Fruit fly (Drosophila melanogaster) whole organism, wandering third instar larva: ENCODE results near the gene Cnep1r2.
A peak's percentile ranks its signal among the peaks of the same experiment; 100 is the strongest.

ENCODE experiments used
- CG32264 ChIP-seq: fragments of 200-800 bp; sonication (Bioruptor generic); optimal IDR thresholded peaks from 2 replicates; lab custom pipeline; 2016; ENCODE audit warnings: missing biosample characterization, missing genetic modification characterization
- CrebA ChIP-seq: fragments of 200-800 bp; sonication (Bioruptor generic); optimal IDR thresholded peaks from 2 replicates; lab custom pipeline; 2016; ENCODE audit warnings: missing biosample characterization, mild to moderate bottlenecking, missing genetic modification characterization, borderline replicate concordance
- Dfd ChIP-seq: fragments of >200 bp; optimal IDR thresholded peaks from 2 replicates; lab custom pipeline; 2017; ENCODE audit warnings: missing biosample characterization, missing genetic modification characterization
- Dif ChIP-seq: fragments of 200-275, 200-300 bp; sonication (Bioruptor generic); optimal IDR thresholded peaks from 2 replicates; lab custom pipeline; 2018; ENCODE audit warnings: missing biosample characterization, missing genetic modification characterization; ENCODE audit not compliant: partially characterized antibody
- GATAd ChIP-seq: sonication (Bioruptor generic); optimal IDR thresholded peaks from 2 replicates; lab custom pipeline; 2016; ENCODE audit warnings: missing biosample characterization, missing genetic modification characterization
- Hnf4 ChIP-seq: fragments of 200-800 bp; sonication (Bioruptor generic); optimal IDR thresholded peaks from 2 replicates; lab custom pipeline; 2016; ENCODE audit warnings: missing biosample characterization, mild to moderate bottlenecking, missing genetic modification characterization
- Hr83 ChIP-seq: fragments of 200-300 bp; sonication (Bioruptor generic); optimal IDR thresholded peaks from 2 replicates; lab custom pipeline; 2016; ENCODE audit warnings: missing biosample characterization, mild to moderate bottlenecking, missing genetic modification characterization, moderate library complexity; ENCODE audit not compliant: poor library complexity, severe bottlenecking
- Jra ChIP-seq: sonication (Bioruptor generic); optimal IDR thresholded peaks from 2 replicates; lab custom pipeline; 2016; ENCODE audit warnings: missing biosample characterization, missing genetic modification characterization
- Mio ChIP-seq: sonication (Bioruptor generic); optimal IDR thresholded peaks from 2 replicates; lab custom pipeline; 2016; ENCODE audit warnings: missing biosample characterization, missing genetic modification characterization
- Myc ChIP-seq: fragments of >200 bp; optimal IDR thresholded peaks from 2 replicates; lab custom pipeline; 2017
- N ChIP-seq: fragments of >200 bp; optimal IDR thresholded peaks from 2 replicates; lab custom pipeline; 2018; ENCODE audit warnings: missing biosample characterization, missing external identifiers, missing genetic modification characterization
- OdsH ChIP-seq: fragments of 200-800 bp; sonication (Bioruptor generic); optimal IDR thresholded peaks from 2 replicates; lab custom pipeline; 2016; ENCODE audit warnings: missing biosample characterization, mild to moderate bottlenecking, missing genetic modification characterization
- Rel ChIP-seq, 2 experiments: fragments of 200-800 bp; sonication (Bioruptor generic) in 1 of 2; optimal IDR thresholded peaks; 2 replicates in 1 of 2; 3 replicates in 1 of 2; lab custom pipeline; 2016 to 2019; ENCODE audit warnings: mild to moderate bottlenecking in 2 of 2, missing biosample characterization in 2 of 2, missing genetic modification characterization in 2 of 2, moderate library complexity in 1 of 2
- Sp1 ChIP-seq: fragments of 200-800 bp; sonication (Bioruptor generic); optimal IDR thresholded peaks from 3 replicates; lab custom pipeline; 2019; ENCODE audit warnings: missing biosample characterization, mild to moderate bottlenecking, missing genetic modification characterization, moderate library complexity
- Vsx2 ChIP-seq: fragments of 200-300, 225-300 bp; sonication (Bioruptor generic); optimal IDR thresholded peaks from 2 replicates; lab custom pipeline; 2018; ENCODE audit warnings: missing biosample characterization, missing genetic modification characterization; ENCODE audit not compliant: partially characterized antibody
- br ChIP-seq: fragments of 200-800 bp; sonication (Bioruptor generic); optimal IDR thresholded peaks from 2 replicates; lab custom pipeline; 2016; ENCODE audit warnings: missing biosample characterization, missing genetic modification characterization
- dl ChIP-seq, 2 experiments: fragments of 175-275, 200-275 bp in 1 of 2; fragments of 200-275 bp in 1 of 2; sonication (Bioruptor generic); optimal IDR thresholded peaks; lab custom pipeline; 2018; ENCODE audit warnings: mild to moderate bottlenecking in 2 of 2, missing biosample characterization in 2 of 2, missing genetic modification characterization in 2 of 2, moderate library complexity in 2 of 2; ENCODE audit not compliant: partially characterized antibody in 2 of 2, insufficient read depth in 1 of 2
- dsf ChIP-seq: sonication (Bioruptor generic); optimal IDR thresholded peaks from 2 replicates; lab custom pipeline; 2016; ENCODE audit warnings: missing biosample characterization, missing genetic modification characterization, borderline replicate concordance
- ey ChIP-seq: fragments of 200-800 bp; sonication (Bioruptor generic); optimal IDR thresholded peaks from 2 replicates; lab custom pipeline; 2016; ENCODE audit warnings: missing biosample characterization, missing genetic modification characterization
- foxo ChIP-seq, 2 experiments: fragments of 200-800 bp; sonication (Bioruptor generic); optimal IDR thresholded peaks; 2 replicates in 1 of 2; 3 replicates in 1 of 2; lab custom pipeline; 2016 to 2017; ENCODE audit warnings: missing biosample characterization in 2 of 2, missing genetic modification characterization in 2 of 2
- fru ChIP-seq: fragments of 200-800 bp; sonication (Bioruptor generic); optimal IDR thresholded peaks from 3 replicates; lab custom pipeline; 2016; ENCODE audit warnings: missing biosample characterization, mild to moderate bottlenecking, missing genetic modification characterization
- h ChIP-seq: fragments of 200-800 bp; sonication (Bioruptor generic); optimal IDR thresholded peaks from 3 replicates; lab custom pipeline; 2016; ENCODE audit warnings: missing biosample characterization, mild to moderate bottlenecking, missing genetic modification characterization
- jim ChIP-seq: fragments of 175-275, 200-325 bp; sonication (Bioruptor generic); optimal IDR thresholded peaks from 2 replicates; lab custom pipeline; 2016; ENCODE audit warnings: missing biosample characterization, mild to moderate bottlenecking, missing genetic modification characterization
- lola ChIP-seq: fragments of >200 bp; optimal IDR thresholded peaks from 2 replicates; lab custom pipeline; 2017; ENCODE audit warnings: missing biosample characterization, missing genetic modification characterization
- pan ChIP-seq: fragments of >200 bp; optimal IDR thresholded peaks from 2 replicates; lab custom pipeline; 2017
- rgr ChIP-seq: fragments of 200-800 bp; sonication (Bioruptor generic); optimal IDR thresholded peaks from 3 replicates; lab custom pipeline; 2016; ENCODE audit warnings: missing biosample characterization, mild to moderate bottlenecking, missing genetic modification characterization
- sage ChIP-seq: fragments of 200-800 bp; sonication (Bioruptor generic); optimal IDR thresholded peaks from 2 replicates; lab custom pipeline; 2016; ENCODE audit warnings: missing biosample characterization, mild to moderate bottlenecking, missing genetic modification characterization
- sv ChIP-seq: fragments of 200-800 bp; sonication (Bioruptor generic); optimal IDR thresholded peaks from 3 replicates; lab custom pipeline; 2016; ENCODE audit warnings: missing biosample characterization, missing genetic modification characterization
- tai ChIP-seq: sonication (Bioruptor generic); optimal IDR thresholded peaks from 2 replicates; lab custom pipeline; 2016; ENCODE audit warnings: missing biosample characterization, missing genetic modification characterization
- usp ChIP-seq: fragments of >200 bp; optimal IDR thresholded peaks from 2 replicates; lab custom pipeline; 2017; ENCODE audit warnings: missing biosample characterization, missing genetic modification characterization
- woc ChIP-seq: sonication (Bioruptor generic); optimal IDR thresholded peaks from 2 replicates; lab custom pipeline; 2016; ENCODE audit warnings: missing biosample characterization, mild to moderate bottlenecking, missing genetic modification characterization

Gene Cnep1r2

DNA sequence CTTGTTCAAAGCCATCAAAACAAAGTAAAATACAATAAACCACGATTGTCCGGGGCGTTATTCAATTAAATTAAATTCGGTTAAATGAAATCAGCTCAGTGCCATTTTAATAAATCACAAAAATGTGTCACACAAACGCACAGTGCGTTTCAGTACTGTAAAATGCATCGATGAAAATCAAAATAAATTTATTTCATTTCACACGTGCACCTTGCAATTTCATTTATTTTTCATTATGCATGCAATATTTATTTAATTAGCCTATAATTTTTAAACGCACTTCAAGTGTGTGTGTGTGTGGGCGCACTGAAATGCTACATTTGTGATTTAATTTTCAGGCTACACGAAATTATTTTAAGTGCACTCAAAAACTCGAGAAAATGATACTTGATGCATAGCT is 16.5 kb downstream of the Cnep1r2 start:
- TF ChIP-seq GATAd (GFP tag; lab: Kevin White, UChicago) (no peak), Sp1 (no peak), N (GFP tag; lab: Kevin White, UChicago) (no peak), Dif (GFP tag; lab: Kevin White, UChicago) (no peak), sage (GFP tag; lab: Kevin White, UChicago) (no peak), Hnf4 (no peak)

DNA sequence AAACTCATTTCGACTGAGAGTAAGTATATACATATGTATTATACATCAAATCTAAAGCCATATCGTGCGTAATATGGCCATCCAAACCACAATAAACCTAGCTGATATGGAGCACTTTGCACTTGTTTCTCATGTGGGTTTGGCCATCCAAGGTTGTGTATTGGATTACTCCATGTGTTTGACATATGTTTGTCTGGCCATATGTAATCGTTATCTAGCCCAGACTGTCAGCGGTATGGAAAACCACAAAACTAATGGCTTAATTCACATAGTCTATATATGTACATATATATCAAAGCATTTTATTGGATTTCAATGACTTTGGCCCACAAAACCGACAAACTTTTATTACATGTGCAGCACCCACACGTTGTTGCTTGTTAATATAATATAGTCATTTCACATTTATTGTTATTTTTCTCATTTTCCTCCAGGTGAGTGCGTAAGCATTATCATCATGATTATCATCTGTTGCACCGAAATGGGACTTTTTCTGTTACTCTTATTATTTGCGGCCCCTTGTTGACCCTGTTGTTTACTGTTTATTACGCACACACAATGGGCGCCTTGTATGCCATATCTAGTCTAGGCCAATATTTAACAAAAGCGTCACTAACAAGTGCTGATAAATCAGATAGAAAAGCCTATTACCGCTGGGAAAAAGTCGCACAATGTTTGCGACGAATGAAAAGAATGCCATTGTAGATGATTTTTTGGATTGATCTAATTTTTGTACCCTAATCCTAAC is 18.7 kb downstream of the Cnep1r2 start:
- TF ChIP-seq tai (GFP tag; lab: Kevin White, UChicago) (no peak), Mio (GFP tag; lab: Kevin White, UChicago) (no peak), Sp1 (no peak), h (peak; percentile 23), N (GFP tag; lab: Kevin White, UChicago) (no peak), OdsH (GFP tag; lab: Kevin White, UChicago) (peak; percentile 46), foxo (GFP tag; optimal IDR thresholded peaks at IDR 0.05; lab: Kevin White, UChicago) (peak in 1 of 2 experiments; percentile 11), Rel (GFP tag; optimal IDR thresholded peaks at IDR 0.05; lab: Kevin White, UChicago) (no peak), Rel (tag; optimal IDR thresholded peaks at IDR 0.05; lab: Kevin White, UChicago) (no peak), jim (no peak), Hnf4 (peak; percentile 19), lola (GFP tag; lab: Kevin White, UChicago) (no peak), dl (GFP tag; optimal IDR thresholded peaks at IDR 0.05; lab: Kevin White, UChicago; ENCODE audit: insufficient read depth in 1 of 2, partially characterized antibody in 2 of 2) (no peak), Dif (GFP tag; lab: Kevin White, UChicago) (no peak), Hr83 (GFP tag; lab: Kevin White, UChicago) (peak; percentile 57), fru (GFP tag; lab: Kevin White, UChicago) (peak; percentile 21), sage (GFP tag; lab: Kevin White, UChicago) (no peak), sv (GFP tag; lab: Kevin White, UChicago) (peak; percentile 12), br (GFP tag; lab: Kevin White, UChicago) (peak; percentile 36), rgr (GFP tag; lab: Kevin White, UChicago) (peak; percentile 25), Vsx2 (no peak)

DNA sequence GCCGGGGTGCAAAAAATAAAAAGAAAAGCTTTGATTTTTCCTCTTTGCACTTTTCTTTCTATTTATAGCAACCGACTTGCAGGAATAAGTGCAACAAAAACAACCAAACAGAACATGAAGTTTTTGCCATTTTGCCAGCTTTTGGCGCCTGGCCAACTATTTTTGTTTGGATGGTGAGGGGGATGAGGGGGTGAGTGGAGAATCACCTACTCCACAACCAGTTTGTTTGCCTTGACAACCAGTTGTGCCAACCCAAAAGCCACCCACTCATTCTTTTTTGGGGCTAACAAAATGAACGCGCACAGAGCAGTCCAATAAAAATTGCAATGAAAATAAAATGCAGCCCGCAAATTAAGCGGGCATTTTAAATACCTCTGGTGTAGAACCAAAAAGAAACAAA is 19.4 kb downstream of the Cnep1r2 start:
- TF ChIP-seq Dif (GFP tag; lab: Kevin White, UChicago) (no peak), rgr (GFP tag; lab: Kevin White, UChicago) (no peak), sage (GFP tag; lab: Kevin White, UChicago) (no peak), woc (no peak), Hr83 (GFP tag; lab: Kevin White, UChicago) (no peak), pan (no peak), Hnf4 (no peak), CG32264 (GFP tag; lab: Kevin White, UChicago) (no peak), Jra (GFP tag; lab: Kevin White, UChicago) (no peak), ey (GFP tag; lab: Kevin White, UChicago) (no peak), dsf (GFP tag; lab: Kevin White, UChicago) (no peak), tai (GFP tag; lab: Kevin White, UChicago) (no peak), h (no peak), CrebA (GFP tag; lab: Kevin White, UChicago) (no peak), usp (no peak), br (GFP tag; lab: Kevin White, UChicago) (no peak), N (GFP tag; lab: Kevin White, UChicago) (no peak), sv (GFP tag; lab: Kevin White, UChicago) (no peak), Rel (GFP tag; optimal IDR thresholded peaks at IDR 0.05; lab: Kevin White, UChicago) (no peak), Rel (tag; optimal IDR thresholded peaks at IDR 0.05; lab: Kevin White, UChicago) (no peak), jim (no peak)

DNA sequence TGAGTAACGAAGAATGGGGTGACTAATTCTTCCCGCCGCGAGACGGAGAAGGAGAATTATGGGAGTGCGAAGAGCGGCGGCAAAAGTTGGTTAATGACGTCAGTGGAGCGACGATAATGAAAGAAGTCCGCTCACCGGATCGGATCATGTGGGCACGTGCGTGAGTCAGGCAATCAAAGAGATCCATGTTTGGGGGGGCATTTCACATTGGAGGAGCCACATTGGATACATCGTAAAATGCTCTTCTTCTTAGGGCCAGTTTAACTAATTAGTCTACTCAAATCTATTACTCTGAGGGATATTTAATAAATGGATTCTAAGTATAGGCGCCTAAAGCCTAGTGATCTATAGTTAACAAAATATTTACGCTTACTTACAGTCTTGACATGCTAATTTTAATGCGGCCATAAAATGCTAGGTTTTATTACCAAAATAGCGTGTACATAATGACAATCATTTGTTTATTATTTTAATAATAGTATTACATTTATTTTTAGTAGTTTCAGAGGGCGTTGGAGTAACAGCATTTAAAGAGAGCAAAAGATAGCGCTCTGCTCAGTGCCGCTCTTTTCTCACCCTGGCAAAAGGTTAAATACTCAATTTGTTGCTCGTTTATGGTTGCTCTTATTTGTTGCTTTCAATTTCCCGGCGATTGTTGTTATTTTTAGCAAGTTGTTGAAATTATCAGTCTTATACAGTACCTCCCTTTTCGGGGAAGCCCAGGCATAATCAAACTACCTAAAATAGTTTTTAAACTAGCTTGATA is 20.6 kb downstream of the Cnep1r2 start:
- TF ChIP-seq Hr83 (GFP tag; lab: Kevin White, UChicago) (no peak), Myc (lab: Kevin White, UChicago) (no peak), Rel (GFP tag; optimal IDR thresholded peaks at IDR 0.05; lab: Kevin White, UChicago) (no peak), Rel (tag; optimal IDR thresholded peaks at IDR 0.05; lab: Kevin White, UChicago) (peak; percentile 7), rgr (GFP tag; lab: Kevin White, UChicago) (no peak), Dfd (GFP tag; lab: Kevin White, UChicago) (no peak), ey (GFP tag; lab: Kevin White, UChicago) (no peak)
